Fruit fly (Drosophila melanogaster) whole organism, wandering third instar larva: Measurements from ENCODE around the gene wake.

Source experiments
- Abd-B ChIP-seq: fragments of >200 bp; optimal IDR thresholded peaks from 2 replicates; lab custom pipeline; 2017; ENCODE audit warnings: missing biosample characterization, missing genetic modification characterization
- CG32264 ChIP-seq: fragments of 200-800 bp; sonication (Bioruptor generic); optimal IDR thresholded peaks from 2 replicates; lab custom pipeline; 2016; ENCODE audit warnings: missing biosample characterization, missing genetic modification characterization
- CG9705 ChIP-seq: fragments of 200-800 bp; sonication (Bioruptor generic); optimal IDR thresholded peaks from 2 replicates; lab custom pipeline; 2018; ENCODE audit warnings: missing biosample characterization, mild to moderate bottlenecking, missing genetic modification characterization
- CrebA ChIP-seq: fragments of 200-800 bp; sonication (Bioruptor generic); optimal IDR thresholded peaks from 2 replicates; lab custom pipeline; 2016; ENCODE audit warnings: missing biosample characterization, mild to moderate bottlenecking, missing genetic modification characterization, borderline replicate concordance
- Dfd ChIP-seq: fragments of >200 bp; optimal IDR thresholded peaks from 2 replicates; lab custom pipeline; 2017; ENCODE audit warnings: missing biosample characterization, missing genetic modification characterization
- Dif ChIP-seq: fragments of 200-275, 200-300 bp; sonication (Bioruptor generic); optimal IDR thresholded peaks from 2 replicates; lab custom pipeline; 2018; ENCODE audit warnings: missing biosample characterization, missing genetic modification characterization; ENCODE audit not compliant: partially characterized antibody
- GATAd ChIP-seq: sonication (Bioruptor generic); optimal IDR thresholded peaks from 2 replicates; lab custom pipeline; 2016; ENCODE audit warnings: missing biosample characterization, missing genetic modification characterization
- HLH106 ChIP-seq: fragments of 200-800 bp; optimal IDR thresholded peaks from 3 replicates; lab custom pipeline; 2019; ENCODE audit warnings: missing biosample characterization, mild to moderate bottlenecking, missing genetic modification characterization, moderate library complexity
- Hnf4 ChIP-seq: fragments of 200-800 bp; sonication (Bioruptor generic); optimal IDR thresholded peaks from 2 replicates; lab custom pipeline; 2016; ENCODE audit warnings: missing biosample characterization, mild to moderate bottlenecking, missing genetic modification characterization
- Hr78 ChIP-seq: fragments of >200 bp; optimal IDR thresholded peaks from 2 replicates; lab custom pipeline; 2017; ENCODE audit warnings: missing biosample characterization, missing genetic modification characterization
- Hr83 ChIP-seq: fragments of 200-300 bp; sonication (Bioruptor generic); optimal IDR thresholded peaks from 2 replicates; lab custom pipeline; 2016; ENCODE audit warnings: missing biosample characterization, mild to moderate bottlenecking, missing genetic modification characterization, moderate library complexity; ENCODE audit not compliant: poor library complexity, severe bottlenecking
- Jra ChIP-seq: sonication (Bioruptor generic); optimal IDR thresholded peaks from 2 replicates; lab custom pipeline; 2016; ENCODE audit warnings: missing biosample characterization, missing genetic modification characterization
- Mio ChIP-seq: sonication (Bioruptor generic); optimal IDR thresholded peaks from 2 replicates; lab custom pipeline; 2016; ENCODE audit warnings: missing biosample characterization, missing genetic modification characterization
- Myc ChIP-seq: fragments of >200 bp; optimal IDR thresholded peaks from 2 replicates; lab custom pipeline; 2017
- N ChIP-seq: fragments of >200 bp; optimal IDR thresholded peaks from 2 replicates; lab custom pipeline; 2018; ENCODE audit warnings: missing biosample characterization, missing external identifiers, missing genetic modification characterization
- OdsH ChIP-seq: fragments of 200-800 bp; sonication (Bioruptor generic); optimal IDR thresholded peaks from 2 replicates; lab custom pipeline; 2016; ENCODE audit warnings: missing biosample characterization, mild to moderate bottlenecking, missing genetic modification characterization
- Rel ChIP-seq, 2 experiments: fragments of 200-800 bp; sonication (Bioruptor generic) in 1 of 2; optimal IDR thresholded peaks; 2 replicates in 1 of 2; 3 replicates in 1 of 2; lab custom pipeline; 2016 to 2019; ENCODE audit warnings: mild to moderate bottlenecking in 2 of 2, missing biosample characterization in 2 of 2, missing genetic modification characterization in 2 of 2, moderate library complexity in 1 of 2
- Sp1 ChIP-seq: fragments of 200-800 bp; sonication (Bioruptor generic); optimal IDR thresholded peaks from 3 replicates; lab custom pipeline; 2019; ENCODE audit warnings: missing biosample characterization, mild to moderate bottlenecking, missing genetic modification characterization, moderate library complexity
- Vsx2 ChIP-seq: fragments of 200-300, 225-300 bp; sonication (Bioruptor generic); optimal IDR thresholded peaks from 2 replicates; lab custom pipeline; 2018; ENCODE audit warnings: missing biosample characterization, missing genetic modification characterization; ENCODE audit not compliant: partially characterized antibody
- br ChIP-seq: fragments of 200-800 bp; sonication (Bioruptor generic); optimal IDR thresholded peaks from 2 replicates; lab custom pipeline; 2016; ENCODE audit warnings: missing biosample characterization, missing genetic modification characterization
- brk ChIP-seq: fragments of 200-800 bp; sonication (Bioruptor generic); optimal IDR thresholded peaks from 2 replicates; lab custom pipeline; 2016; ENCODE audit warnings: missing biosample characterization, mild to moderate bottlenecking, missing genetic modification characterization
- dl ChIP-seq, 2 experiments: fragments of 175-275, 200-275 bp in 1 of 2; fragments of 200-275 bp in 1 of 2; sonication (Bioruptor generic); optimal IDR thresholded peaks; lab custom pipeline; 2018; ENCODE audit warnings: mild to moderate bottlenecking in 2 of 2, missing biosample characterization in 2 of 2, missing genetic modification characterization in 2 of 2, moderate library complexity in 2 of 2; ENCODE audit not compliant: partially characterized antibody in 2 of 2, insufficient read depth in 1 of 2
- dmrt93B ChIP-seq: fragments of 200-800 bp; sonication (Bioruptor generic); optimal IDR thresholded peaks from 2 replicates; lab custom pipeline; 2018; ENCODE audit warnings: missing biosample characterization, mild to moderate bottlenecking, missing genetic modification characterization
- dsf ChIP-seq: sonication (Bioruptor generic); optimal IDR thresholded peaks from 2 replicates; lab custom pipeline; 2016; ENCODE audit warnings: missing biosample characterization, missing genetic modification characterization, borderline replicate concordance
- ey ChIP-seq: fragments of 200-800 bp; sonication (Bioruptor generic); optimal IDR thresholded peaks from 2 replicates; lab custom pipeline; 2016; ENCODE audit warnings: missing biosample characterization, missing genetic modification characterization
- foxo ChIP-seq, 2 experiments: fragments of 200-800 bp; sonication (Bioruptor generic); optimal IDR thresholded peaks; 2 replicates in 1 of 2; 3 replicates in 1 of 2; lab custom pipeline; 2016 to 2017; ENCODE audit warnings: missing biosample characterization in 2 of 2, missing genetic modification characterization in 2 of 2
- fru ChIP-seq: fragments of 200-800 bp; sonication (Bioruptor generic); optimal IDR thresholded peaks from 3 replicates; lab custom pipeline; 2016; ENCODE audit warnings: missing biosample characterization, mild to moderate bottlenecking, missing genetic modification characterization
- h ChIP-seq: fragments of 200-800 bp; sonication (Bioruptor generic); optimal IDR thresholded peaks from 3 replicates; lab custom pipeline; 2016; ENCODE audit warnings: missing biosample characterization, mild to moderate bottlenecking, missing genetic modification characterization
- jim ChIP-seq: fragments of 175-275, 200-325 bp; sonication (Bioruptor generic); optimal IDR thresholded peaks from 2 replicates; lab custom pipeline; 2016; ENCODE audit warnings: missing biosample characterization, mild to moderate bottlenecking, missing genetic modification characterization
- lola ChIP-seq: fragments of >200 bp; optimal IDR thresholded peaks from 2 replicates; lab custom pipeline; 2017; ENCODE audit warnings: missing biosample characterization, missing genetic modification characterization
- pan ChIP-seq: fragments of >200 bp; optimal IDR thresholded peaks from 2 replicates; lab custom pipeline; 2017
- psq ChIP-seq: fragments of 200-800 bp; sonication (Bioruptor generic); optimal IDR thresholded peaks from 3 replicates; lab custom pipeline; 2017; ENCODE audit warnings: missing biosample characterization, mild to moderate bottlenecking, missing genetic modification characterization, moderate library complexity
- rgr ChIP-seq: fragments of 200-800 bp; sonication (Bioruptor generic); optimal IDR thresholded peaks from 3 replicates; lab custom pipeline; 2016; ENCODE audit warnings: missing biosample characterization, mild to moderate bottlenecking, missing genetic modification characterization
- sage ChIP-seq: fragments of 200-800 bp; sonication (Bioruptor generic); optimal IDR thresholded peaks from 2 replicates; lab custom pipeline; 2016; ENCODE audit warnings: missing biosample characterization, mild to moderate bottlenecking, missing genetic modification characterization
- sv ChIP-seq: fragments of 200-800 bp; sonication (Bioruptor generic); optimal IDR thresholded peaks from 3 replicates; lab custom pipeline; 2016; ENCODE audit warnings: missing biosample characterization, missing genetic modification characterization
- tai ChIP-seq: sonication (Bioruptor generic); optimal IDR thresholded peaks from 2 replicates; lab custom pipeline; 2016; ENCODE audit warnings: missing biosample characterization, missing genetic modification characterization
- usp ChIP-seq: fragments of >200 bp; optimal IDR thresholded peaks from 2 replicates; lab custom pipeline; 2017; ENCODE audit warnings: missing biosample characterization, missing genetic modification characterization
- woc ChIP-seq: sonication (Bioruptor generic); optimal IDR thresholded peaks from 2 replicates; lab custom pipeline; 2016; ENCODE audit warnings: missing biosample characterization, mild to moderate bottlenecking, missing genetic modification characterization

Gene wake

DNA sequence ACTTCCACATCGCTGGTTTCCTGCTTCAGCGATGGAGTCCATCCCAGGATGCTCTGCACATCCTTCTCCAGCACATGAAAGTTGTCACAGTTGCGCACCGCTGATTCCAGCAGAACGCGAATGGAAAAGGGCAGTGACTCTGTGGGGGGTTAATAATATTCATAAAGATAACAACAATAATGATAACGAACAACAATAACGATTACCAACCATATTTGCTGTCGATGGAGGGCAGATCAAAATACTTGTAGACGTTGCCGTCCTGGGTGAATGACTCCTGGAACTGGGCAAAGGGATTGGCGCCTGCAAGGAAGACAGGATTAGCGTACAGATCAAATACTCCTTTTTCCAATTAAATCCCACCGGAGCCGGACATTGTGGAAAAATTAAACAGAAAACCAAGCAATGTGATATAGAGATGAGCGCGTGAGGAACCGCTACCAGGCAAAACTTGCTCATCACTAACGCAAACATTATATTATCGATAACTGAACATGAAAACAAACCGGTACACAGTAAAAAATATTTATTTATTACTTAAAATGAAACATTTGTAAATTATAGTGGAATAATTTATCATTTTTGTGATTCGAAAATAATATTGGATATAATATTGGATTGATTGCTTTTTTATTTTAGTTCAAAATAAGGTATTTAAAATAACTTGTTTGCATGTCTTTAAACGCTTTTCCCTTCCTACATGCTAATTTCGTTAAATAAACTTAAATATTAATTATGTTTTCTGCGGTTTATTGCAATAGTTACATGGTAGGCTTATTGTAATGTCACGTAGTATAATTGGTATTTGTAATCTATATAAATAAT, 84.8 kb downstream of the wake start, which contains the start of gene Irp-1A (continued):
- TF ChIP-seq Myc (lab: Kevin White, UChicago) (peak; percentile 26), HLH106 (peak; percentile 68), dmrt93B (GFP tag; lab: Kevin White, UChicago) (peak; percentile 3), brk (GFP tag; lab: Kevin White, UChicago) (no peak), Jra (peak; percentile 40), woc (GFP tag; lab: Kevin White, UChicago) (peak; percentile 63)

DNA sequence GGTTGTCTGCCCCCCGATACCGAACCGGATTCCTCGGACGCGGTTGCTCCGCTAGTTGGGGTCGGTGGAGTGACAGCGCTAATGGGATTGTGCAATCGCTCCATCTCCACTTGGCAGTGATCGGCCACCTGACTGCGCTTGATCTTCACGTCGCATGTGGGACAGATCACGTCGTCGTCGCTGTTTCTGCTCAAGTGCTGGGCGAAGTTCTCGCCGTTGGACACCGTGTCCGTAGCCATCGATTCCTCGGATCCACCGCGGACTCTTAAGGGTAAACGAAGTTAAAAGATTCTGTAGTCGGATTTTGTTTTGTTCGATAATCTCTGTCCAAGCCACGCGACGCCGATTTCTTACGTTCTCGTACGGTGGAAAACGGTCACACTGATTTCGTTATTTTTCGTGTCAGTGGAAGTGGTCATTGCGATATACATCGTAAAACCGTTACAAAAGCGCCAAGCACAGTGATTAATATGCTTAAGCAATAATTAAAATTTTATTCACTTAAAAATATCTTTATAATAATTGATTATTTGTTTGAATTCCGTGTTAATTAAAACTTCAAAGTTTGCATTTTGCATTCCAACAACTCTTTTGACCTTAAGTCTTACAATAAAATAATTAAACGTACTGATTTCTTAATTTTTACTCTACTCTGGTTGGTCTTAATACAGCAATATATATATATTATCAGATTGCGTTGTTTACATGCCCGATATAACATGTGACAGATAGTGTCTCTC, 86.6 kb downstream of the wake start, which contains the start of gene RNF220:
Gene RNF220 (minus strand): TSS at position 384 of the 740 bp plus-strand sequence.
- TF ChIP-seq fru (GFP tag; lab: Kevin White, UChicago) (peak; percentile 15), Dfd (GFP tag; lab: Kevin White, UChicago) (no peak), HLH106 (peak; percentile 30), Myc (lab: Kevin White, UChicago) (peak; percentile 32), dl (GFP tag; optimal IDR thresholded peaks at IDR 0.05; lab: Kevin White, UChicago; ENCODE audit: insufficient read depth in 1 of 2, partially characterized antibody in 2 of 2) (no peak)
- TF ChIP-seq, all 38 proteins: peak for 3

DNA sequence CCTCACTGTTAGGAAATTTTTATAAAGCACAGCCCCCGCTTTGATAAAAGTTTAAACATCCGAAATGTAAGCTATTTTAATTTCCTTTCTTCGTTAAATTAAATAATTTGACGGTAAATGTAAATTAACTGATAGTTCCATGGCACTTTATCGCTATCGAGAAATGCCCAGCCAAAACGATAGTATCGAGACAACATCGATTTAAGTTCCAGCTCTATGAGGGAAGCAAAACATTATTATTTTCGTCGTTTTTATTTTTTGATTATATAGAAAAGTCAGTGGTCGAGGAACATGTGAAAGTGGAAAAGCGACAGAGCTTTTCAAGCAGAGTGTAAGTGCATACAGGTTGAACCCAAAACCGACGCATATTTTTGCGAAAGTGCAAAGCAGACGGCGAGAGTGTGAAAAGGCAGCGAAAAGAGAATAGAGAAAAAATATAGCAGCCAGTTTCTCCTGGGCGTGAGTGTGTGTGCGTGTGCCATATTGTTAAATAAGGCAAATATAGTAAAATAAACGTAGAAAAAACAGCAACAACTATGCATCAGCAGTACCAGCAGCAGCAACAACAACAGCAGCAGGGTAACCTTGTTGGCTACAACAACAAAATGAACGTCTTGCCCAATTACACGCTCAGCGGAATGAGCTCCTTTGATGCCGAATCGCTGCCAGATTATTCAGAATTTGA, 87.3 kb downstream of the wake start, which contains the start of gene CG45049:
Gene CG45049 (plus strand): TSS at position 197 of the 685 bp plus-strand sequence.
- peak; percentile 30 for TF ChIP-seq Hnf4 (GFP tag; lab: Kevin White, UChicago)
- peak; percentile 49 for TF ChIP-seq sage (GFP tag; lab: Kevin White, UChicago)
- TF ChIP-seq Dif (GFP tag; lab: Kevin White, UChicago), result no peak
- no peak for TF ChIP-seq Hr78
- TF ChIP-seq dmrt93B (GFP tag; lab: Kevin White, UChicago), result no peak
- no peak for TF ChIP-seq Myc (lab: Kevin White, UChicago)
- TF ChIP-seq Hr83 (GFP tag; lab: Kevin White, UChicago), result no peak
- TF ChIP-seq br (GFP tag; lab: Kevin White, UChicago), result peak; percentile 7
- peak; percentile 61 for TF ChIP-seq psq (GFP tag; lab: Kevin White, UChicago)
- TF ChIP-seq usp (GFP tag; lab: Kevin White, UChicago), result no peak
- no peak for TF ChIP-seq Jra
- TF ChIP-seq dsf, result no peak
- TF ChIP-seq HLH106, result no peak
- peak; percentile 48 for TF ChIP-seq woc (GFP tag; lab: Kevin White, UChicago)
- TF ChIP-seq N, result no peak
- no peak for TF ChIP-seq rgr (GFP tag; lab: Kevin White, UChicago)
- no peak for TF ChIP-seq foxo (GFP tag; optimal IDR thresholded peaks at IDR 0.05; lab: Kevin White, UChicago)
- TF ChIP-seq Dfd (GFP tag; lab: Kevin White, UChicago), result no peak
- no peak for TF ChIP-seq Rel (GFP tag; optimal IDR thresholded peaks at IDR 0.05; lab: Kevin White, UChicago)
- TF ChIP-seq Rel (tag; optimal IDR thresholded peaks at IDR 0.05; lab: Kevin White, UChicago), result no peak
- no peak for TF ChIP-seq Abd-B (GFP tag; lab: Kevin White, UChicago)
- no peak for TF ChIP-seq Mio (GFP tag; lab: Kevin White, UChicago)
- TF ChIP-seq lola (GFP tag; lab: Kevin White, UChicago), result no peak
- no peak for TF ChIP-seq jim (GFP tag; lab: Kevin White, UChicago)
- TF ChIP-seq h (GFP tag; lab: Kevin White, UChicago), result peak; percentile 10
- TF ChIP-seq CrebA (GFP tag; lab: Kevin White, UChicago), result no peak
- TF ChIP-seq CG32264, result no peak
- no peak for TF ChIP-seq tai (GFP tag; lab: Kevin White, UChicago)
- TF ChIP-seq CG9705 (GFP tag; lab: Kevin White, UChicago), result no peak
- TF ChIP-seq ey, result no peak
- TF ChIP-seq Vsx2 (GFP tag; lab: Kevin White, UChicago), result no peak
- TF ChIP-seq pan (lab: Kevin White, UChicago), result no peak
- TF ChIP-seq OdsH, result no peak
- TF ChIP-seq Sp1 (GFP tag; lab: Kevin White, UChicago), result no peak
- TF ChIP-seq fru (GFP tag; lab: Kevin White, UChicago), result no peak
- no peak for TF ChIP-seq brk (GFP tag; lab: Kevin White, UChicago)
- no peak for TF ChIP-seq sv
- no peak for TF ChIP-seq GATAd (GFP tag; lab: Kevin White, UChicago)
- TF ChIP-seq dl (GFP tag; optimal IDR thresholded peaks at IDR 0.05; lab: Kevin White, UChicago; ENCODE audit: insufficient read depth in 1 of 2, partially characterized antibody in 2 of 2), result no peak
